Worm (Caenorhabditis elegans) whole organism, L4 larva: ENCODE data around the gene pqm-1.

Source experiments
- F10B5.3 ChIP-seq: sonication (generic microtip); optimal IDR thresholded peaks from 2 replicates; lab custom pipeline; 2016; ENCODE audit warnings: mild to moderate bottlenecking, missing genetic modification characterization, missing compliant biosample characterization
- F26F4.8 ChIP-seq: fragments of 200-800 bp; sonication (Bioruptor generic); conservative IDR thresholded peaks from 2 replicates; pipeline ENCODE4 v1.3.6; 2022; ENCODE audit warnings: missing genetic modification characterization, missing compliant biosample characterization
- F37D6.2 ChIP-seq: sonication (generic microtip); optimal IDR thresholded peaks from 2 replicates; lab custom pipeline; 2016; ENCODE audit warnings: mild to moderate bottlenecking, missing genetic modification characterization, missing compliant biosample characterization
- F44E2.7 ChIP-seq: fragments of 200-800 bp; sonication (Bioruptor generic); IDR thresholded peaks from 2 replicates; pipeline ENCODE4 v2.1.2; 2022; ENCODE audit warnings: missing genetic modification characterization, missing compliant biosample characterization
- R02D3.7 ChIP-seq: fragments of 150-350 bp; sonication (generic microtip); optimal IDR thresholded peaks from 3 replicates; lab custom pipeline; 2014; ENCODE audit warnings: missing biosample characterization, missing genetic modification characterization
- T20F7.1 ChIP-seq: fragments of 200-800 bp; sonication (Bioruptor generic); optimal IDR thresholded peaks from 2 replicates; lab custom pipeline; 2018; ENCODE audit warnings: mild to moderate bottlenecking, missing genetic modification characterization, missing compliant biosample characterization
- Y5F2A.4 ChIP-seq: fragments of 200-800 bp; sonication (Bioruptor generic); optimal IDR thresholded peaks from 2 replicates; lab custom pipeline; 2018; ENCODE audit warnings: mild to moderate bottlenecking, missing genetic modification characterization, missing compliant biosample characterization
- aha-1 ChIP-seq: fragments of 150-350 bp; peaks from one replicate; lab custom pipeline; 2014; ENCODE audit warnings: missing biosample characterization, missing genetic modification characterization
- arid-1 ChIP-seq: fragments of 200-800 bp; sonication (Bioruptor generic); conservative IDR thresholded peaks from 2 replicates; pipeline ENCODE4 v1.3.6; 2022; ENCODE audit warnings: missing genetic modification reagents, missing genetic modification characterization, missing compliant biosample characterization
- ceh-20 ChIP-seq: fragments of 200-800 bp; sonication (Bioruptor generic); IDR thresholded peaks from 2 replicates; pipeline ENCODE4 v1.3.6; 2022; ENCODE audit warnings: missing genetic modification reagents, missing genetic modification characterization, missing compliant biosample characterization
- ceh-32 ChIP-seq: sonication (generic microtip); optimal IDR thresholded peaks from 2 replicates; lab custom pipeline; 2016; ENCODE audit warnings: mild to moderate bottlenecking, missing genetic modification characterization, missing compliant biosample characterization; ENCODE audit not compliant: poor library complexity
- ceh-44 ChIP-seq: fragments of 200-800 bp; sonication (Bioruptor generic); IDR thresholded peaks from 2 replicates; pipeline ENCODE4 v1.3.6; 2022; ENCODE audit warnings: missing genetic modification reagents, missing genetic modification characterization, missing compliant biosample characterization
- dmd-8 ChIP-seq: fragments of 200-800 bp; sonication (Bioruptor generic); IDR thresholded peaks from 2 replicates; pipeline ENCODE4 v1.3.6; 2022; ENCODE audit warnings: missing genetic modification characterization, missing compliant biosample characterization
- dmd-9 ChIP-seq: fragments of 200-800 bp; sonication (Bioruptor generic); IDR thresholded peaks from 2 replicates; pipeline ENCODE4 v1.3.6; 2022; ENCODE audit warnings: missing genetic modification reagents, missing genetic modification characterization, missing compliant biosample characterization
- duxl-1 ChIP-seq: sonication (generic microtip); optimal IDR thresholded peaks from 2 replicates; lab custom pipeline; 2016; ENCODE audit warnings: mild to moderate bottlenecking, missing genetic modification characterization, moderate library complexity, missing compliant biosample characterization; ENCODE audit not compliant: poor library complexity
- dve-1 ChIP-seq: sonication (generic microtip); optimal IDR thresholded peaks from 2 replicates; lab custom pipeline; 2017; ENCODE audit warnings: antibody characterized with exemption, mild to moderate bottlenecking, missing genetic modification characterization, missing compliant biosample characterization; ENCODE audit not compliant: insufficient read depth
- hlh-11 ChIP-seq: fragments of 200-800 bp; sonication (Bioruptor generic); optimal IDR thresholded peaks from 2 replicates; lab custom pipeline; 2018; ENCODE audit warnings: mild to moderate bottlenecking, missing genetic modification characterization, missing compliant biosample characterization
- hmg-1.1 ChIP-seq: fragments of 200-800 bp; sonication (Bioruptor generic); IDR thresholded peaks from 2 replicates; pipeline ENCODE4 v1.3.6; 2022; ENCODE audit warnings: missing genetic modification reagents, missing genetic modification characterization, missing compliant biosample characterization
- jun-1 ChIP-seq: fragments of 150-350 bp; optimal IDR thresholded peaks from 2 replicates; lab custom pipeline; 2014; ENCODE audit warnings: missing biosample characterization, missing genetic modification reagents, missing genetic modification characterization
- lin-38 ChIP-seq: fragments of 200-800 bp; sonication (Bioruptor generic); IDR thresholded peaks from 2 replicates; pipeline ENCODE4 v1.3.6; 2022; ENCODE audit warnings: missing genetic modification reagents, missing genetic modification characterization, missing compliant biosample characterization
- lin-39 ChIP-seq: fragments of 150-350 bp; optimal IDR thresholded peaks from 2 replicates; lab custom pipeline; 2014; ENCODE audit warnings: missing biosample characterization, missing genetic modification reagents, missing genetic modification characterization
- lir-3 ChIP-seq: sonication (generic microtip); optimal IDR thresholded peaks from 2 replicates; lab custom pipeline; 2016; ENCODE audit warnings: mild to moderate bottlenecking, missing genetic modification characterization, missing compliant biosample characterization
- lsy-2 ChIP-seq, 2 experiments: fragments of 150-350 bp in 1 of 2; sonication (generic microtip) in 1 of 2; optimal IDR thresholded peaks; 2 replicates each; lab custom pipeline; 2014 to 2017; ENCODE audit warnings: missing biosample characterization in 2 of 2, missing genetic modification characterization in 2 of 2
- madf-5 ChIP-seq, 2 experiments: fragments of 200-800 bp; sonication (Bioruptor generic); IDR thresholded peaks; 2 replicates each; pipeline ENCODE4 v1.3.6; 2022; ENCODE audit warnings: missing compliant biosample characterization in 2 of 2, missing genetic modification characterization in 2 of 2
- madf-9 ChIP-seq: fragments of 200-800 bp; sonication (Bioruptor generic); conservative IDR thresholded peaks from 2 replicates; pipeline ENCODE4 v1.3.6; 2022; ENCODE audit warnings: missing genetic modification reagents, missing genetic modification characterization, missing compliant biosample characterization
- mdl-1 ChIP-seq, 2 experiments: fragments of 150-350 bp in 1 of 2; sonication (generic microtip) in 1 of 2; optimal IDR thresholded peaks; 2 replicates each; lab custom pipeline; 2014 to 2017; ENCODE audit warnings: missing biosample characterization in 2 of 2, missing genetic modification characterization in 2 of 2
- mep-1 ChIP-seq: fragments of 150-350 bp; sonication (generic microtip); optimal IDR thresholded peaks from 3 replicates; lab custom pipeline; 2014; ENCODE audit warnings: missing biosample characterization, missing genetic modification characterization
- mes-2 ChIP-seq: sonication (generic microtip); optimal IDR thresholded peaks from 2 replicates; lab custom pipeline; 2016; ENCODE audit warnings: missing genotype, mild to moderate bottlenecking, missing genetic modification characterization, missing compliant biosample characterization; ENCODE audit not compliant: poor library complexity, severe bottlenecking
- mxl-2 ChIP-seq: fragments of 200-800 bp; sonication (Bioruptor generic); conservative IDR thresholded peaks from 2 replicates; pipeline ENCODE4 v1.3.6; 2022; ENCODE audit warnings: missing genetic modification reagents, missing genetic modification characterization, missing compliant biosample characterization
- nhr-10 ChIP-seq: fragments of 150-350 bp; optimal IDR thresholded peaks from 2 replicates; lab custom pipeline; 2014; ENCODE audit warnings: missing biosample characterization, missing genetic modification characterization
- nhr-111 ChIP-seq: fragments of 200-800 bp; sonication (Bioruptor generic); optimal IDR thresholded peaks from 2 replicates; lab custom pipeline; 2018; ENCODE audit warnings: mild to moderate bottlenecking, missing genetic modification characterization, missing compliant biosample characterization
- nhr-28 ChIP-seq: fragments of 150-350 bp; optimal IDR thresholded peaks from 2 replicates; lab custom pipeline; 2014; ENCODE audit warnings: missing biosample characterization, missing genetic modification characterization
- nhr-77 ChIP-seq: fragments of 150-350 bp; optimal IDR thresholded peaks from 2 replicates; lab custom pipeline; 2014; ENCODE audit warnings: missing biosample characterization, missing genetic modification characterization
- pha-4 ChIP-seq, 2 experiments: fragments of 150-350 bp in 1 of 2; fragments of 200-800 bp in 1 of 2; sonication (Bioruptor generic) in 1 of 2; IDR thresholded peaks in 1 of 2; optimal IDR thresholded peaks in 1 of 2; 2 replicates each; pipeline versions ENCODE4 v1.3.6 to Lab custom; 2014 to 2022; ENCODE audit warnings: missing genetic modification characterization in 2 of 2, missing genetic modification reagents in 2 of 2, missing biosample characterization in 1 of 2, missing compliant biosample characterization in 1 of 2
- rbr-2 ChIP-seq: sonication (generic microtip); optimal IDR thresholded peaks from 2 replicates; lab custom pipeline; 2016; ENCODE audit warnings: missing genotype, missing genetic modification characterization, missing compliant biosample characterization
- saeg-2 ChIP-seq: fragments of 200-800 bp; sonication (Bioruptor generic); IDR thresholded peaks from 2 replicates; pipeline ENCODE4 v1.3.6; 2022; ENCODE audit warnings: missing genetic modification reagents, missing genetic modification characterization, missing compliant biosample characterization
- set-16 ChIP-seq: fragments of 200-800 bp; sonication (Bioruptor generic); IDR thresholded peaks from 2 replicates; pipeline ENCODE4 v1.3.6; 2022; ENCODE audit warnings: missing genetic modification reagents, missing genetic modification characterization, missing compliant biosample characterization
- skn-1 ChIP-seq: fragments of 150-350 bp; optimal IDR thresholded peaks from 2 replicates; lab custom pipeline; 2014; ENCODE audit warnings: missing biosample characterization, missing genetic modification characterization
- snpc-1.2 ChIP-seq: fragments of 200-800 bp; sonication (Bioruptor generic); IDR thresholded peaks from 2 replicates; pipeline ENCODE4 v1.3.6; 2022; ENCODE audit warnings: missing genetic modification reagents, missing genetic modification characterization, missing compliant biosample characterization
- spr-1 ChIP-seq: sonication (generic microtip); optimal IDR thresholded peaks from 2 replicates; lab custom pipeline; 2016; ENCODE audit warnings: mild to moderate bottlenecking, missing genetic modification characterization, missing compliant biosample characterization
- tra-1 ChIP-seq: fragments of 200-800 bp; sonication (Bioruptor generic); IDR thresholded peaks from 2 replicates; pipeline ENCODE4 v1.3.6; 2022; ENCODE audit warnings: missing genetic modification reagents, missing genetic modification characterization, missing compliant biosample characterization
- unc-62 ChIP-seq, 3 experiments: fragments of 150-350 bp in 1 of 3; sonication (generic microtip); optimal IDR thresholded peaks in 2 of 3; peaks in 1 of 3; 1 replicate in 1 of 3; 2 replicates in 2 of 3; lab custom pipeline; 2014 to 2017; ENCODE audit warnings: missing biosample characterization in 3 of 3, missing genetic modification characterization in 3 of 3, missing genetic modification reagents in 3 of 3, missing genotype in 1 of 3
- vab-7 ChIP-seq: fragments of 200-800 bp; sonication (Bioruptor generic); IDR thresholded peaks from 2 replicates; pipeline ENCODE4 v1.3.6; 2022; ENCODE audit warnings: missing genetic modification reagents, missing genetic modification characterization, missing compliant biosample characterization
- zfp-2 ChIP-seq: sonication (generic microtip); optimal IDR thresholded peaks from 2 replicates; lab custom pipeline; 2016; ENCODE audit warnings: mild to moderate bottlenecking, missing genetic modification characterization, missing compliant biosample characterization
- zip-2 ChIP-seq: fragments of 150-350 bp; optimal IDR thresholded peaks from 2 replicates; lab custom pipeline; 2014; ENCODE audit warnings: missing biosample characterization, missing genetic modification characterization

The pqm-1 gene

DNA sequence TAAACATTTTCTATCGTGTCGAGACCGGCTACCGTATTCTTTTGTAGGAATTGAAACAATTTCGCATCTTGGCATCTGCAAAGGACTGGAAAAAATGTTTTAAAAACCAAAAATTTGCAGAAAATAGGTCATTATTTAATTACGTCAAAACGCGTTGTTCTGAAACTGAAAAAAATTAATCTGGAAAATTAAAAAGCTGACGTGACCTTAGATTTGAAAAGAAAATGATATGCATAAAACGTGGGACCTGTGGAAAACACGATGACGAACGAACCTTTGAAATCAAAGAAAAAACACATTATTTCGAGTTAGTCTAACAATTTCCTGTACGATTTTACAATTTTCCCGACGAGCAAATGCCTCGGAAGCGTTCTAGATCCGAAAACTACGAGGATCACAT lies 48.2 kb downstream of the pqm-1 start, which contains the start of gene C09H10.9:
C09H10.9 (plus strand) TSS at position 301 of the 400 bp plus-strand sequence.
- no peak for TF ChIP-seq nhr-111 (GFP tag; lab: Kevin White, UChicago)
- peak; percentile 89 for TF ChIP-seq aha-1 (tag; lab: Kevin White, UChicago)

DNA sequence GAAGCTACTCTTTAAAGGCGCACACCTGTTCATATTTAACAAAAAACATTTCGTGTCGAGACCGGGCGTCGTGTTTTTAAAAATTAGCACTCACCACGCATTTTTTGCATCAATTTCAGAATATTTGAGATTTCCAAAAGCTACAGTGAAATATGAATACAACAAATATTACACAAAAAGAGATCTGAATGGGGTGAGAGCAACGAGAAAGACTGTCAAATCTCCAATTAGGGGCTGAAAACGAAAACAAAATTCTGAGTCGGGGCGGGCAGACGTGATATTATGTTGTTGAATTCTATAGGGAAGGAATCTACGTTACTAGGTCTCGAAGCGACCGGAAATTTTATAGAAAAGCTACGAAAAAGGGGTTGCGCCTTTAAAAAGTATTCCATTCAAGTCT lies 48.7 kb downstream of the pqm-1 start, which contains the start of gene C09H10.5:
C09H10.5 (minus strand) TSS at position 101 of the 400 bp plus-strand sequence.
- TF ChIP-seq F26F4.8 (GFP tag; lab: Robert Waterston, UW) (no peak), unc-62 (GFP tag; optimal IDR thresholded peaks at IDR 0.05 in 1 of 2; lab: Kevin White, UChicago) (peak in 1 of 2 experiments; percentile 17), unc-62 (tag; optimal IDR thresholded peaks at IDR 0.05; lab: Kevin White, UChicago) (no peak)

DNA sequence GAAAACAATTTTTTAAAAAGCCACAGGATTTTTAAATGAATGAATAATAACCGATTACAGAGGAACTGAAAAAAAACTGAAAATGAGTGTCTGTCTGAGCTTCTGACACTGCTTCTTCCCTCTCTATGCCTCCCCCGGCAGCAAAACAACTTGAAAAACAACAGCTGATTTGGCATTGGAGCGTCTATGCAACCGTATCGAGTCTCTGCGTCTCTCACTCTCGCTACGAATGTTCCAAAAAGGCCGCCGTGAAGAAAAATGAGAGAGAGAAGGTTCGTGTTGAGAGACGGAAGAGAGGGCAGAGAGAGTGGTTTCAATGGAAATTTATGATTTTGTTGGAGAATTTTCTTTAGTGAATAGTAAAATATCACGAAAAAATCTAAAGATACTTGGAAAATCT lies 49.3 kb downstream of the pqm-1 start:
- TF ChIP-seq R02D3.7 (tag; lab: Kevin White, UChicago) (no peak), hlh-11 (peak; percentile 98), mes-2 (peak; percentile 76), T20F7.1 (no peak), mep-1 (peak; percentile 59), F44E2.7 (GFP tag; lab: Robert Waterston, UW) (no peak), tra-1 (GFP tag; lab: Robert Waterston, UW) (no peak), nhr-10 (tag; lab: Kevin White, UChicago) (no peak), dve-1 (tag; lab: Kevin White, UChicago) (peak; percentile 80), zip-2 (tag; lab: Kevin White, UChicago) (no peak), saeg-2 (GFP tag; lab: Robert Waterston, UW) (no peak), F37D6.2 (tag; lab: Kevin White, UChicago) (no peak), mdl-1 (tag; optimal IDR thresholded peaks at IDR 0.05; lab: Kevin White, UChicago) (no peak), pha-4 (GFP tag; IDR thresholded peaks at IDR 0.05; lab: Robert Waterston, UW) (no peak), pha-4 (tag; optimal IDR thresholded peaks at IDR 0.05; lab: Kevin White, UChicago) (peak; percentile 66), lsy-2 (tag; optimal IDR thresholded peaks at IDR 0.05; lab: Kevin White, UChicago) (peak in 1 of 2 experiments; percentile 85), aha-1 (tag; lab: Kevin White, UChicago) (peak; percentile 83), unc-62 (GFP tag; optimal IDR thresholded peaks at IDR 0.05 in 1 of 2; lab: Kevin White, UChicago) (peak in 1 of 2 experiments; percentile 75), unc-62 (tag; optimal IDR thresholded peaks at IDR 0.05; lab: Kevin White, UChicago) (no peak), dmd-8 (no peak), ceh-20 (GFP tag; lab: Robert Waterston, UW) (no peak), vab-7 (GFP tag; lab: Robert Waterston, UW) (no peak), spr-1 (no peak), ceh-32 (tag; lab: Kevin White, UChicago) (no peak), Y5F2A.4 (GFP tag; lab: Kevin White, UChicago) (no peak), madf-5 (GFP tag; IDR thresholded peaks at IDR 0.05; lab: Robert Waterston, UW) (no peak), arid-1 (GFP tag; lab: Robert Waterston, UW) (no peak), madf-9 (GFP tag; lab: Robert Waterston, UW) (no peak), mxl-2 (GFP tag; lab: Robert Waterston, UW) (no peak), lin-38 (GFP tag; lab: Robert Waterston, UW) (peak; percentile 83), lin-39 (tag; lab: Kevin White, UChicago) (no peak), nhr-77 (tag; lab: Kevin White, UChicago) (peak; percentile 72), ceh-44 (GFP tag; lab: Robert Waterston, UW) (no peak), F10B5.3 (tag; lab: Kevin White, UChicago) (no peak), hmg-1.1 (GFP tag; lab: Robert Waterston, UW) (peak; percentile 37; the same call in 1 of the 2 replicates), nhr-28 (tag; lab: Kevin White, UChicago) (peak; percentile 77), rbr-2 (tag; lab: Kevin White, UChicago) (peak; percentile 56), jun-1 (no peak), zfp-2 (tag; lab: Kevin White, UChicago) (no peak), lir-3 (tag; lab: Kevin White, UChicago) (no peak), set-16 (GFP tag; lab: Robert Waterston, UW) (no peak), dmd-9 (GFP tag; lab: Robert Waterston, UW) (no peak), snpc-1.2 (GFP tag; lab: Robert Waterston, UW) (no peak), duxl-1 (tag; lab: Kevin White, UChicago) (no peak), skn-1 (no peak)
